Worm (Caenorhabditis elegans): ENCODE data around the gene Y71H2B.2.

- no peak for TF ChIP-seq zfh-2 (GFP tag; conservative IDR thresholded peaks at IDR 0.05)
- no peak for TF ChIP-seq Y95B8A.8 (GFP tag; IDR thresholded peaks at IDR 0.05)
- TF ChIP-seq him-1 (tag; optimal IDR thresholded peaks at IDR 0.05) = no peak
- TF ChIP-seq snpc-4 (GFP tag; optimal IDR thresholded peaks at IDR 0.05) = no peak
- no peak for TF ChIP-seq snpc-4 (tag; optimal IDR thresholded peaks at IDR 0.05)
- no peak for TF ChIP-seq dox-1 (GFP tag; IDR thresholded peaks at IDR 0.05)
- no peak for TF ChIP-seq hlh-26 (GFP tag; conservative IDR thresholded peaks at IDR 0.05)
- no peak for TF ChIP-seq F49E8.2 (tag; optimal IDR thresholded peaks at IDR 0.05; ENCODE audit: insufficient read depth)
- TF ChIP-seq F55B11.4 (tag; optimal IDR thresholded peaks at IDR 0.05; ENCODE audit: borderline replicate concordance, insufficient read depth) = no peak
- no peak for TF ChIP-seq xnd-1 (tag; optimal IDR thresholded peaks at IDR 0.05)
- TF ChIP-seq T07F8.4 (tag; optimal IDR thresholded peaks at IDR 0.05) = no peak
- no peak for TF ChIP-seq F23B12.7 (tag; optimal IDR thresholded peaks at IDR 0.05; ENCODE audit: insufficient read depth)
- TF ChIP-seq nhr-90 (tag; optimal IDR thresholded peaks at IDR 0.05) = no peak
- no peak for TF ChIP-seq ceh-40 (GFP tag; IDR thresholded peaks at IDR 0.05)
- TF ChIP-seq unc-62 (GFP tag; optimal IDR thresholded peaks at IDR 0.05) = no peak
These were observed 11.6 kb downstream of the Y71H2B.2 start for ce11 chrIII:2634577-2634976.
